Worm (Caenorhabditis elegans) whole organism, late embryonic: ENCODE results near the gene F54D5.17.

Experiments
- F13H6.1 ChIP-seq: sonication (generic microtip); optimal IDR thresholded peaks from 2 replicates; lab custom pipeline; 2016; ENCODE audit warnings: missing genetic modification characterization, missing compliant biosample characterization
- K09A11.1 ChIP-seq: sonication (generic microtip); optimal IDR thresholded peaks from 2 replicates; lab custom pipeline; 2017; ENCODE audit warnings: antibody characterized with exemption, mild to moderate bottlenecking, missing genetic modification characterization, missing compliant biosample characterization; ENCODE audit not compliant: insufficient read depth
- T23F11.4 ChIP-seq: fragments of 200-800 bp; sonication (Bioruptor generic); optimal IDR thresholded peaks from 2 replicates; lab custom pipeline; 2018; ENCODE audit warnings: mild to moderate bottlenecking, missing genetic modification characterization, missing compliant biosample characterization
- Y22D7AL.16 ChIP-seq: sonication (generic microtip); optimal IDR thresholded peaks from 2 replicates; lab custom pipeline; 2016; ENCODE audit warnings: missing genetic modification characterization, missing compliant biosample characterization
- ama-1 ChIP-seq: fragments of 150-350 bp; optimal IDR thresholded peaks from 2 replicates; lab custom pipeline; 2014
- ceh-14 ChIP-seq: sonication (generic microtip); optimal IDR thresholded peaks from 2 replicates; lab custom pipeline; 2016; ENCODE audit warnings: missing genotype, missing genetic modification characterization, missing compliant biosample characterization
- ceh-19 ChIP-seq: fragments of 200-800 bp; sonication (Bioruptor generic); optimal IDR thresholded peaks from 2 replicates; lab custom pipeline; 2018; ENCODE audit warnings: mild to moderate bottlenecking, missing genetic modification characterization, missing compliant biosample characterization
- ceh-2 ChIP-seq: sonication (generic microtip); optimal IDR thresholded peaks from 2 replicates; lab custom pipeline; 2016; ENCODE audit warnings: missing genotype, missing genetic modification characterization, missing compliant biosample characterization
- ceh-22 ChIP-seq: sonication (generic microtip); optimal IDR thresholded peaks from 2 replicates; lab custom pipeline; 2017; ENCODE audit warnings: missing biosample characterization, missing genetic modification characterization
- ceh-30 ChIP-seq: fragments of 150-350 bp; optimal IDR thresholded peaks from 2 replicates; lab custom pipeline; 2014; ENCODE audit warnings: missing biosample characterization, missing genetic modification characterization
- ceh-31 ChIP-seq: sonication (generic microtip); optimal IDR thresholded peaks from 2 replicates; lab custom pipeline; 2016; ENCODE audit warnings: missing genetic modification characterization, missing compliant biosample characterization
- ceh-48 ChIP-seq: sonication (generic microtip); optimal IDR thresholded peaks from 2 replicates; lab custom pipeline; 2016; ENCODE audit warnings: missing genetic modification characterization, inconsistent platforms, missing compliant biosample characterization
- ceh-6 ChIP-seq: fragments of 200-800 bp; sonication (Bioruptor generic); optimal IDR thresholded peaks from 2 replicates; lab custom pipeline; 2018; ENCODE audit warnings: mild to moderate bottlenecking, missing genetic modification characterization, missing compliant biosample characterization
- elt-2 ChIP-seq: sonication (generic microtip); optimal IDR thresholded peaks from 2 replicates; lab custom pipeline; 2016; ENCODE audit warnings: missing genetic modification reagents, missing genetic modification characterization, missing compliant biosample characterization
- ets-4 ChIP-seq: sonication (generic microtip); optimal IDR thresholded peaks from 2 replicates; lab custom pipeline; 2016; ENCODE audit warnings: missing genetic modification characterization, missing compliant biosample characterization
- eyg-1 ChIP-seq: sonication (generic microtip); optimal IDR thresholded peaks from 2 replicates; lab custom pipeline; 2016; ENCODE audit warnings: missing genotype, missing genetic modification characterization, missing compliant biosample characterization
- fax-1 ChIP-seq: sonication (generic microtip); optimal IDR thresholded peaks from 2 replicates; lab custom pipeline; 2016; ENCODE audit warnings: missing genotype, missing genetic modification characterization, missing compliant biosample characterization
- gmeb-2 ChIP-seq: sonication (generic microtip); optimal IDR thresholded peaks from 2 replicates; lab custom pipeline; 2016; ENCODE audit warnings: missing genetic modification characterization, inconsistent platforms, missing compliant biosample characterization
- hlh-30 ChIP-seq: sonication (generic microtip); optimal IDR thresholded peaks from 2 replicates; lab custom pipeline; 2017; ENCODE audit warnings: antibody characterized with exemption, missing genetic modification characterization, missing compliant biosample characterization; ENCODE audit not compliant: insufficient read depth
- hlh-6 ChIP-seq: sonication (generic microtip); optimal IDR thresholded peaks from 2 replicates; lab custom pipeline; 2016; ENCODE audit warnings: missing genotype, missing genetic modification characterization, missing compliant biosample characterization
- hlh-8 ChIP-seq: sonication (generic microtip); optimal IDR thresholded peaks from 2 replicates; lab custom pipeline; 2016; ENCODE audit warnings: missing genotype, missing genetic modification characterization, missing compliant biosample characterization
- lim-6 ChIP-seq: sonication (generic microtip); optimal IDR thresholded peaks from 2 replicates; lab custom pipeline; 2016; ENCODE audit warnings: missing genetic modification characterization, missing compliant biosample characterization
- lin-11 ChIP-seq: fragments of 200-800 bp; sonication (Bioruptor generic); optimal IDR thresholded peaks from 2 replicates; lab custom pipeline; 2018; ENCODE audit warnings: mild to moderate bottlenecking, missing genetic modification characterization, missing compliant biosample characterization
- madf-2 ChIP-seq: sonication (generic microtip); optimal IDR thresholded peaks from 2 replicates; lab custom pipeline; 2017; ENCODE audit warnings: missing genetic modification characterization, missing compliant biosample characterization
- mec-3 ChIP-seq: sonication (generic microtip); optimal IDR thresholded peaks from 2 replicates; lab custom pipeline; 2016; ENCODE audit warnings: borderline replicate concordance, missing genetic modification characterization, missing compliant biosample characterization
- nfya-1 ChIP-seq: sonication (generic microtip); optimal IDR thresholded peaks from 2 replicates; lab custom pipeline; 2017; ENCODE audit warnings: missing genetic modification characterization, mild to moderate bottlenecking, missing compliant biosample characterization, antibody characterized with exemption, moderate library complexity
- odd-2 ChIP-seq: sonication (generic microtip); optimal IDR thresholded peaks from 2 replicates; lab custom pipeline; 2017; ENCODE audit warnings: antibody characterized with exemption, mild to moderate bottlenecking, missing genetic modification characterization, missing compliant biosample characterization
- pha-2 ChIP-seq: sonication (generic microtip); optimal IDR thresholded peaks from 2 replicates; lab custom pipeline; 2017; ENCODE audit warnings: mild to moderate bottlenecking, missing genetic modification characterization, missing compliant biosample characterization
- pha-4 ChIP-seq: fragments of 150-350 bp; optimal IDR thresholded peaks from 2 replicates; lab custom pipeline; 2018; ENCODE audit warnings: missing biosample characterization, missing genetic modification reagents, missing genetic modification characterization
- pqm-1 ChIP-seq: sonication (generic microtip); optimal IDR thresholded peaks from 2 replicates; lab custom pipeline; 2016; ENCODE audit warnings: missing genetic modification characterization, missing compliant biosample characterization
- pros-1 ChIP-seq: fragments of 150-350 bp; optimal IDR thresholded peaks from 2 replicates; lab custom pipeline; 2014; ENCODE audit warnings: missing biosample characterization, missing genetic modification reagents, missing genetic modification characterization
- ref-2 ChIP-seq: sonication (generic microtip); optimal IDR thresholded peaks from 2 replicates; lab custom pipeline; 2016; ENCODE audit warnings: missing genetic modification characterization, missing compliant biosample characterization
- sdc-2 ChIP-seq: sonication (generic microtip); optimal IDR thresholded peaks from 2 replicates; lab custom pipeline; 2016; ENCODE audit warnings: missing genotype, missing genetic modification characterization, missing compliant biosample characterization
- sox-2 ChIP-seq: fragments of 200-800 bp; sonication (Bioruptor generic); IDR thresholded peaks from 2 replicates; pipeline ENCODE4 v1.3.6; 2022; ENCODE audit warnings: missing genetic modification reagents, missing genetic modification characterization, missing compliant biosample characterization
- sox-4 ChIP-seq: sonication (generic microtip); optimal IDR thresholded peaks from 2 replicates; lab custom pipeline; 2017; ENCODE audit warnings: mild to moderate bottlenecking, missing genetic modification characterization, inconsistent platforms, missing compliant biosample characterization
- tbx-2 ChIP-seq: sonication (generic microtip); optimal IDR thresholded peaks from 2 replicates; lab custom pipeline; 2016; ENCODE audit warnings: missing genetic modification characterization, missing compliant biosample characterization
- tbx-7 ChIP-seq: sonication (generic microtip); optimal IDR thresholded peaks from 2 replicates; lab custom pipeline; 2016; ENCODE audit warnings: missing genotype, missing genetic modification characterization, missing compliant biosample characterization
- ttx-3 ChIP-seq: sonication (generic microtip); optimal IDR thresholded peaks from 2 replicates; lab custom pipeline; 2016; ENCODE audit warnings: missing genetic modification reagents, missing genetic modification characterization, missing compliant biosample characterization
- unc-3 ChIP-seq, 2 experiments: fragments of 200-800 bp in 1 of 2; sonication (Bioruptor generic) in 1 of 2; sonication (generic microtip) in 1 of 2; conservative IDR thresholded peaks in 1 of 2; optimal IDR thresholded peaks in 1 of 2; 2 replicates each; pipeline versions ENCODE4 v1.3.6 to Lab custom; 2016 to 2022; ENCODE audit warnings: missing compliant biosample characterization in 2 of 2, missing genetic modification characterization in 2 of 2, missing genetic modification reagents in 1 of 2
- unc-42 ChIP-seq: sonication (generic microtip); optimal IDR thresholded peaks from 2 replicates; lab custom pipeline; 2016; ENCODE audit warnings: missing genotype, missing genetic modification characterization, missing compliant biosample characterization
- unc-55 ChIP-seq: sonication (generic microtip); optimal IDR thresholded peaks from 2 replicates; lab custom pipeline; 2017; ENCODE audit warnings: missing biosample characterization, missing genetic modification reagents, missing genetic modification characterization
- unc-86 ChIP-seq: sonication (generic microtip); optimal IDR thresholded peaks from 2 replicates; lab custom pipeline; 2016; ENCODE audit warnings: missing genetic modification characterization, missing compliant biosample characterization
- zip-5 ChIP-seq: sonication (generic microtip); optimal IDR thresholded peaks from 2 replicates; lab custom pipeline; 2016; ENCODE audit warnings: missing genetic modification characterization, missing compliant biosample characterization

The F54D5.17 gene

ce11 chrII:11534429-11535099, 21.9 kb upstream of the F54D5.17 start, which contains the start of gene Y62F5A.12 (continued):
- TF ChIP-seq ets-4 (tag; lab: Kevin White, UChicago) (peak; percentile 97), ceh-2 (tag; lab: Kevin White, UChicago) (peak; percentile 95), elt-2 (tag; lab: Kevin White, UChicago) (peak; percentile 79), pqm-1 (tag; lab: Kevin White, UChicago) (peak; percentile 89), tbx-7 (tag; lab: Kevin White, UChicago) (peak; percentile 92), ceh-31 (peak; percentile 100), ceh-14 (tag; lab: Kevin White, UChicago) (peak; percentile 98), unc-3 (GFP tag; conservative IDR thresholded peaks at IDR 0.05; lab: Robert Waterston, UW) (peak; percentile 83), unc-3 (tag; optimal IDR thresholded peaks at IDR 0.05; lab: Kevin White, UChicago) (peak; percentile 66), ceh-48 (peak; percentile 35), ttx-3 (tag; lab: Kevin White, UChicago) (peak; percentile 30)
- TF ChIP-seq, all 69 proteins: peak for 50; not testable (repeated sequence) for 19

DNA sequence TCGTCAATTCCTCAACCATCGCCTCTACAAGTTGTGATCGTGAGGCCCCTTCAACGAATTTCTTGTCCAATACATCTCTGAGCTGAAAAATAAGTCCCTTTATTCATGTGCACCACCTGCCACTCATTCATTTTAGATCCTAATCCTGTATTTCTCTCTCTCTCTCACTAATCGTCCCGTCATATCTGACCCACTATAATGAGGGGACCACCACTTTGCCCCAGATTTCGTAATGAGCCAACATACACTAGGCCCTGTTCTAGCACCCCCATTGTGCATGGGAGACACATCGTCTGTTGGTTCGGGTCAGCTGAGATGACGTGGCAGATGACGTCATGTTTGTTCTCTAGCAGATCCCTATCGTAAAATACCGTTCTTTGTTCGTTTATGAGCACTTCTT, 21.0 kb upstream of the F54D5.17 start:
- TF ChIP-seq gmeb-2 (tag; lab: Kevin White, UChicago) (peak; percentile 4), tbx-2 (peak; percentile 48), sdc-2 (tag; lab: Kevin White, UChicago) (peak; percentile 36), ceh-31 (peak; percentile 42), ceh-6 (GFP tag; lab: Kevin White, UChicago) (no peak), ref-2 (tag; lab: Kevin White, UChicago) (peak; percentile 68)
- TF ChIP-seq, all 69 proteins: peak for 5

- TF ChIP-seq elt-2 (tag; lab: Kevin White, UChicago) (peak; percentile 43), ttx-3 (tag; lab: Kevin White, UChicago) (no peak)
Observed at ce11 chrII:11535924-11536323, 20.5 kb upstream of the F54D5.17 start.

- TF ChIP-seq ceh-31 (no peak), zip-5 (no peak), pha-2 (tag; lab: Kevin White, UChicago) (no peak), ceh-6 (GFP tag; lab: Kevin White, UChicago) (no peak), ceh-22 (tag; lab: Kevin White, UChicago) (no peak), hlh-8 (tag; lab: Kevin White, UChicago) (no peak), nfya-1 (no peak), elt-2 (tag; lab: Kevin White, UChicago) (no peak), unc-55 (no peak), unc-86 (tag; lab: Kevin White, UChicago) (no peak), pros-1 (tag; lab: Kevin White, UChicago) (no peak)
Observed at ce11 chrII:11536505-11536904, 19.9 kb upstream of the F54D5.17 start.

DNA sequence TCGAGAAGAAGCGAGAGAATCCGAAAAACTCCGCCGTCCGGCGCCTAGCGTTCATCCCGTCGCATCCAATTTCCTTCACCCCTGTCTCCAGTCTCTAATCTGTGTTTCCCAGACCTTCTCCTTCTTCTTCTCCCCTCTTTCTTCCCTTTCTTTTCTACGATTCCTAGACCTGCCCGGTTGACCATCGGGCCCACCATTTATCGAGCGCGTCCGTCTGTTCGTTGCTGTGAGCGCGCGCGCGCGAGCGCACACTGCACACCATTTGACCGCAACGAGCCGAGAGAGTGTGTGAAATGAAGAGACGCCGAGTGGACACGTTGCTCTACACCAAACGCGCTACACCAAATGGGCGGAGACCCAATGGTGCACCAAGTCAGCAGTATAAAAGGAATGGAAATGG, 19.3 kb upstream of the F54D5.17 start:
- TF ChIP-seq odd-2 (tag; lab: Kevin White, UChicago) (no peak), ceh-19 (GFP tag; lab: Kevin White, UChicago) (peak; percentile 58), ttx-3 (tag; lab: Kevin White, UChicago) (no peak), pros-1 (tag; lab: Kevin White, UChicago) (no peak), fax-1 (tag; lab: Kevin White, UChicago) (no peak), ets-4 (tag; lab: Kevin White, UChicago) (no peak), eyg-1 (tag; lab: Kevin White, UChicago) (peak; percentile 60), sox-4 (no peak), ceh-30 (tag; lab: Kevin White, UChicago) (no peak), lim-6 (tag; lab: Kevin White, UChicago) (no peak), nfya-1 (peak; percentile 45), mec-3 (no peak), hlh-6 (tag; lab: Kevin White, UChicago) (no peak), Y22D7AL.16 (tag; lab: Kevin White, UChicago) (no peak), unc-42 (tag; lab: Kevin White, UChicago) (no peak), madf-2 (tag; lab: Kevin White, UChicago) (no peak), T23F11.4 (GFP tag; lab: Kevin White, UChicago) (peak; percentile 5), ama-1 (lab: Kevin White, UChicago) (no peak), sox-2 (GFP tag; lab: Robert Waterston, UW) (no peak), lin-11 (tag; lab: Kevin White, UChicago) (no peak), F13H6.1 (tag; lab: Kevin White, UChicago) (no peak), tbx-2 (peak; percentile 13), hlh-30 (tag; lab: Kevin White, UChicago) (peak; percentile 80), pha-4 (tag; lab: Kevin White, UChicago) (no peak), K09A11.1 (tag; lab: Kevin White, UChicago) (no peak)
